Fruit fly (Drosophila melanogaster): ENCODE data around the gene CG2200.

CG2200 gene

dm6 chrX:13131063-13131773 lies 37.1 kb downstream of the CG2200 start (continued):
- TF ChIP-seq CG5953 (GFP tag; IDR thresholded peaks at IDR 0.05) (peak; percentile 99), CG32772 (GFP tag; IDR thresholded peaks at IDR 0.05) (peak; percentile 99), zfh1 (GFP tag; IDR thresholded peaks at IDR 0.05) (peak; percentile 100), bowl (GFP tag; IDR thresholded peaks at IDR 0.05) (peak; percentile 98), fd102C (GFP tag; optimal IDR thresholded peaks at IDR 0.05) (peak; percentile 58), lab (GFP tag; optimal IDR thresholded peaks at IDR 0.05) (peak; percentile 100), D19A (tag; optimal IDR thresholded peaks at IDR 0.05) (peak; percentile 95), CG9797 (GFP tag; optimal IDR thresholded peaks at IDR 0.05) (peak; percentile 70), CG42726 (GFP tag; IDR thresholded peaks at IDR 0.05; ENCODE audit: partially characterized antibody) (peak; percentile 3; the same call in 1 of the 2 replicates), Asciz (GFP tag; optimal IDR thresholded peaks at IDR 0.05) (peak; percentile 96), CG4707 (GFP tag; optimal IDR thresholded peaks at IDR 0.05) (peak; percentile 94), CG3726 (GFP tag; IDR thresholded peaks at IDR 0.05) (peak; percentile 98), slou (GFP tag; optimal IDR thresholded peaks at IDR 0.05) (peak; percentile 98), run (tag; optimal IDR thresholded peaks at IDR 0.05) (peak; percentile 99), CG7928 (GFP tag; optimal IDR thresholded peaks at IDR 0.05) (peak; percentile 85), Fer2 (tag; optimal IDR thresholded peaks at IDR 0.05) (peak; percentile 97), Atf6 (GFP tag; IDR thresholded peaks at IDR 0.05) (peak; percentile 99), CG10565 (GFP tag; optimal IDR thresholded peaks at IDR 0.05) (peak; percentile 93), Ets97D (GFP tag; optimal IDR thresholded peaks at IDR 0.05) (peak; percentile 94), al (GFP tag; IDR thresholded peaks at IDR 0.05) (peak; percentile 99), CG4820 (GFP tag; optimal IDR thresholded peaks at IDR 0.05) (peak; percentile 98), CG4854 (GFP tag; optimal IDR thresholded peaks at IDR 0.05) (peak; percentile 96), Myb (GFP tag; optimal IDR thresholded peaks at IDR 0.05) (peak; percentile 95), CG14050 (GFP tag; IDR thresholded peaks at IDR 0.05) (peak; percentile 99), Hey (tag; optimal IDR thresholded peaks at IDR 0.05) (peak; percentile 98), C15 (GFP tag; IDR thresholded peaks at IDR 0.05) (peak; percentile 98), PHDP (tag; optimal IDR thresholded peaks at IDR 0.05) (peak; percentile 98), wek (GFP tag; optimal IDR thresholded peaks at IDR 0.05) (peak; percentile 96), TFAM (GFP tag; optimal IDR thresholded peaks at IDR 0.05) (peak; percentile 87), CG9215 (GFP tag; IDR thresholded peaks at IDR 0.05) (peak; percentile 98), fru (optimal IDR thresholded peaks at IDR 0.05) (peak; percentile 15), BEAF-32 (GFP tag; optimal IDR thresholded peaks at IDR 0.05) (peak; percentile 38), gem (tag; optimal IDR thresholded peaks at IDR 0.05) (peak; percentile 99), CG2199 (GFP tag; IDR thresholded peaks at IDR 0.05) (peak; percentile 99), CG14667 (GFP tag; IDR thresholded peaks at IDR 0.05) (peak; percentile 99), CG12769 (tag; optimal IDR thresholded peaks at IDR 0.05) (peak; percentile 100), Dek (tag; optimal IDR thresholded peaks at IDR 0.05) (peak; percentile 99), odd (GFP tag; optimal IDR thresholded peaks at IDR 0.05) (peak; percentile 98), en (GFP tag; optimal IDR thresholded peaks at IDR 0.05) (peak; percentile 97), bab2 (GFP tag; optimal IDR thresholded peaks at IDR 0.05) (peak; percentile 99), Camta (GFP tag; optimal IDR thresholded peaks at IDR 0.05) (peak; percentile 98), CG11695 (GFP tag; IDR thresholded peaks at IDR 0.05) (peak; percentile 98), CG12236 (GFP tag; optimal IDR thresholded peaks at IDR 0.05) (peak; percentile 98), row (GFP tag; IDR thresholded peaks at IDR 0.05) (peak; percentile 100), CG15269 (tag; optimal IDR thresholded peaks at IDR 0.05) (peak; percentile 99), MBD-R2 (GFP tag; IDR thresholded peaks at IDR 0.05) (peak; percentile 100), sob (GFP tag; IDR thresholded peaks at IDR 0.05) (peak; percentile 99), chif (GFP tag; optimal IDR thresholded peaks at IDR 0.05) (peak; percentile 99), pho (GFP tag; optimal IDR thresholded peaks at IDR 0.05) (peak; percentile 99), CG10979 (tag; optimal IDR thresholded peaks at IDR 0.05) (peak; percentile 97)

Measured in whole organism, embryonic.